Worm (Caenorhabditis elegans) whole organism, late embryonic: ENCODE results near the gene C34C12.6.

ENCODE experiments used
- ceh-14 ChIP-seq: sonication (generic microtip); optimal IDR thresholded peaks from 2 replicates; lab custom pipeline; 2016; ENCODE audit warnings: missing genotype, missing genetic modification characterization, missing compliant biosample characterization
- ceh-30 ChIP-seq: fragments of 150-350 bp; optimal IDR thresholded peaks from 2 replicates; lab custom pipeline; 2014; ENCODE audit warnings: missing biosample characterization, missing genetic modification characterization
- ceh-31 ChIP-seq: sonication (generic microtip); optimal IDR thresholded peaks from 2 replicates; lab custom pipeline; 2016; ENCODE audit warnings: missing genetic modification characterization, missing compliant biosample characterization
- fax-1 ChIP-seq: sonication (generic microtip); optimal IDR thresholded peaks from 2 replicates; lab custom pipeline; 2016; ENCODE audit warnings: missing genotype, missing genetic modification characterization, missing compliant biosample characterization
- gmeb-2 ChIP-seq: sonication (generic microtip); optimal IDR thresholded peaks from 2 replicates; lab custom pipeline; 2016; ENCODE audit warnings: missing genetic modification characterization, inconsistent platforms, missing compliant biosample characterization
- lin-11 ChIP-seq: fragments of 200-800 bp; sonication (Bioruptor generic); optimal IDR thresholded peaks from 2 replicates; lab custom pipeline; 2018; ENCODE audit warnings: mild to moderate bottlenecking, missing genetic modification characterization, missing compliant biosample characterization
- nhr-11 ChIP-seq: fragments of 150-350 bp; optimal IDR thresholded peaks from 2 replicates; lab custom pipeline; 2014; ENCODE audit warnings: missing biosample characterization, missing genetic modification characterization
- odd-2 ChIP-seq: sonication (generic microtip); optimal IDR thresholded peaks from 2 replicates; lab custom pipeline; 2017; ENCODE audit warnings: antibody characterized with exemption, mild to moderate bottlenecking, missing genetic modification characterization, missing compliant biosample characterization
- pha-4 ChIP-seq: fragments of 150-350 bp; optimal IDR thresholded peaks from 2 replicates; lab custom pipeline; 2018; ENCODE audit warnings: missing biosample characterization, missing genetic modification reagents, missing genetic modification characterization
- tbx-2 ChIP-seq: sonication (generic microtip); optimal IDR thresholded peaks from 2 replicates; lab custom pipeline; 2016; ENCODE audit warnings: missing genetic modification characterization, missing compliant biosample characterization

DNA sequence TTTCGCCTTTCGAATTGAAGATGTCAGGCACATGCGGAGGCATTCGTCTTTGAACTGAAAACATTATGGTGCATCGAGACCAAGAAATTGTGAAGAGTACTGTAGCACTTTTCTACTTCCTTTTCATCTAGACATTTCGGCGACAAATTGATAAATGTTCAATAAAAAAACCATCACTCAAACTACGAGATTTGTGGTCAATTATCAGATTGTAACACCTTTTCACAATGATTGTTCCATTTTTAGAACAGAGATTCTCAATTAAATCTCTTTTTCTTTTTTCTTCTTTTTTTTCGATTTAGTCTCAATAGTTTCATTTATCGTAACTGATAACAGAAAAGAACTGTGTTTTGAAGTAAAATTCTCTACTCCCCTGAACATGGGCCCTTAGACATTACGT lies 3.7 kb downstream of the C34C12.6 start:
- TF ChIP-seq nhr-11 (tag; lab: Kevin White, UChicago), result no peak
- TF ChIP-seq lin-11 (tag; lab: Kevin White, UChicago), result no peak
- TF ChIP-seq gmeb-2, result no peak
- no peak for TF ChIP-seq tbx-2 (tag; lab: Kevin White, UChicago)
- TF ChIP-seq ceh-30, result no peak
- TF ChIP-seq pha-4 (tag; lab: Kevin White, UChicago), result no peak
- no peak for TF ChIP-seq ceh-31 (tag; lab: Kevin White, UChicago)
- TF ChIP-seq fax-1, result no peak
- TF ChIP-seq odd-2, result no peak
- no peak for TF ChIP-seq ceh-14 (tag; lab: Kevin White, UChicago)
